Fruit fly (Drosophila melanogaster) whole organism, embryonic: ENCODE data around the gene hob.

Source experiments
- Bgb ChIP-seq: fragments of 200-800 bp; sonication (Bioruptor generic); IDR thresholded peaks from 2 replicates; pipeline ENCODE4 v1.3.6; 2022; ENCODE audit warnings: missing biosample characterization, missing genetic modification characterization; ENCODE audit not compliant: partially characterized antibody
- CG10321 ChIP-seq: fragments of 200-800 bp; sonication (Bioruptor generic); IDR thresholded peaks from 2 replicates; pipeline ENCODE4 v1.3.6; 2022; ENCODE audit warnings: missing biosample characterization, missing genetic modification characterization
- CG10431 ChIP-seq: fragments of 200-800 bp; sonication (Bioruptor generic); optimal IDR thresholded peaks from 3 replicates; lab custom pipeline; 2018; ENCODE audit warnings: missing biosample characterization, mild to moderate bottlenecking, missing genetic modification characterization
- CG10462 ChIP-seq: fragments of 200-800 bp; sonication (Bioruptor generic); optimal IDR thresholded peaks from 2 replicates; lab custom pipeline; 2016; ENCODE audit warnings: missing biosample characterization, missing genetic modification characterization
- CG11560 ChIP-seq: fragments of 200-800 bp; sonication (Bioruptor generic); IDR thresholded peaks from 3 replicates; pipeline ENCODE4 v1.3.6; 2022; ENCODE audit warnings: missing biosample characterization, missing genetic modification characterization
- CG12071 ChIP-seq: fragments of 200-800 bp; sonication (Bioruptor generic); optimal IDR thresholded peaks from 3 replicates; lab custom pipeline; 2018; ENCODE audit warnings: missing biosample characterization, mild to moderate bottlenecking, missing genetic modification characterization
- CG12104 ChIP-seq: fragments of 200-800 bp; sonication (Bioruptor generic); optimal IDR thresholded peaks from 3 replicates; lab custom pipeline; 2016; ENCODE audit warnings: missing biosample characterization, missing genetic modification characterization
- CG1233 ChIP-seq: fragments of 200-800 bp; sonication (Bioruptor generic); optimal IDR thresholded peaks from 4 replicates; lab custom pipeline; 2018; ENCODE audit warnings: missing biosample characterization, mild to moderate bottlenecking, missing genetic modification characterization
- CG12942 ChIP-seq: fragments of 200-800 bp; sonication (Bioruptor generic); optimal IDR thresholded peaks from 3 replicates; lab custom pipeline; 2016; ENCODE audit warnings: missing biosample characterization, missing genetic modification characterization
- CG1603 ChIP-seq: fragments of 200-800 bp; sonication (Bioruptor generic); optimal IDR thresholded peaks from 2 replicates; lab custom pipeline; 2019; ENCODE audit warnings: missing biosample characterization, mild to moderate bottlenecking, missing genetic modification characterization, moderate library complexity
- CG16813 ChIP-seq: fragments of 200-800 bp; sonication (Bioruptor generic); IDR thresholded peaks from 3 replicates; pipeline ENCODE4 v1.3.6; 2022; ENCODE audit warnings: missing biosample characterization, missing genetic modification characterization; ENCODE audit not compliant: partially characterized antibody
- CG17186 ChIP-seq: fragments of 200-800 bp; sonication (Bioruptor generic); optimal IDR thresholded peaks from 3 replicates; lab custom pipeline; 2017; ENCODE audit warnings: missing biosample characterization, missing genetic modification reagents, missing genetic modification characterization
- CG17802 ChIP-seq: fragments of 200-800 bp; sonication (Bioruptor generic); optimal IDR thresholded peaks from 2 replicates; lab custom pipeline; 2018; ENCODE audit warnings: missing biosample characterization, mild to moderate bottlenecking, missing genetic modification characterization, moderate library complexity
- CG18262 ChIP-seq: fragments of 200-800 bp; optimal IDR thresholded peaks from 3 replicates; lab custom pipeline; 2019; ENCODE audit warnings: missing biosample characterization, mild to moderate bottlenecking, missing genetic modification characterization, moderate library complexity
- CG18599 ChIP-seq: fragments of 200-800 bp; sonication (Bioruptor generic); optimal IDR thresholded peaks from 3 replicates; lab custom pipeline; 2017; ENCODE audit warnings: missing biosample characterization, missing genetic modification characterization, mild to moderate bottlenecking, moderate library complexity, missing genetic modification reagents
- CG2889 ChIP-seq: fragments of 200-800 bp; sonication (Bioruptor generic); IDR thresholded peaks from 3 replicates; pipeline ENCODE4 v1.3.6; 2022; ENCODE audit warnings: missing biosample characterization, missing genetic modification characterization
- CG30403 ChIP-seq: fragments of 200-800 bp; sonication (Bioruptor generic); optimal IDR thresholded peaks from 3 replicates; lab custom pipeline; 2016; ENCODE audit warnings: missing biosample characterization, missing genetic modification characterization
- CG5953 ChIP-seq: fragments of 200-800 bp; sonication (Bioruptor generic); IDR thresholded peaks from 2 replicates; pipeline ENCODE4 v1.3.6; 2022; ENCODE audit warnings: missing biosample characterization, missing genetic modification characterization
- CG9727 ChIP-seq: fragments of 200-800 bp; sonication (Bioruptor generic); optimal IDR thresholded peaks from 3 replicates; lab custom pipeline; 2017; ENCODE audit warnings: missing biosample characterization, mild to moderate bottlenecking, missing genetic modification characterization
- CG9797 ChIP-seq: fragments of 200-800 bp; sonication (Bioruptor generic); optimal IDR thresholded peaks from 3 replicates; lab custom pipeline; 2018; ENCODE audit warnings: missing biosample characterization, mild to moderate bottlenecking, missing genetic modification characterization
- D19A ChIP-seq: fragments of 200-800 bp; optimal IDR thresholded peaks from 3 replicates; lab custom pipeline; 2019; ENCODE audit warnings: missing biosample characterization, mild to moderate bottlenecking, missing genetic modification characterization, moderate library complexity
- Dad ChIP-seq: fragments of 200-800 bp; sonication (Bioruptor generic); optimal IDR thresholded peaks from 3 replicates; lab custom pipeline; 2016; ENCODE audit warnings: missing biosample characterization, missing genetic modification characterization
- Doc3 ChIP-seq: fragments of 200-800 bp; sonication (Bioruptor generic); IDR thresholded peaks from 3 replicates; pipeline ENCODE4 v1.3.6; 2022; ENCODE audit warnings: missing biosample characterization, missing genetic modification characterization; ENCODE audit not compliant: partially characterized antibody
- Dp ChIP-seq: fragments of 200-800 bp; sonication (Bioruptor generic); optimal IDR thresholded peaks from 2 replicates; lab custom pipeline; 2018; ENCODE audit warnings: missing biosample characterization, mild to moderate bottlenecking, missing genetic modification characterization, moderate library complexity
- ERR ChIP-seq: fragments of 200-800 bp; sonication (Bioruptor generic); optimal IDR thresholded peaks from 2 replicates; lab custom pipeline; 2016; ENCODE audit warnings: missing biosample characterization, missing genetic modification characterization
- Ets97D ChIP-seq: fragments of 200-800 bp; sonication (Bioruptor generic); optimal IDR thresholded peaks from 3 replicates; lab custom pipeline; 2016; ENCODE audit warnings: missing biosample characterization, missing genetic modification characterization
- HHEX ChIP-seq: fragments of 200-800 bp; sonication (Bioruptor generic); optimal IDR thresholded peaks from 3 replicates; lab custom pipeline; 2017; ENCODE audit warnings: missing biosample characterization, mild to moderate bottlenecking, missing genetic modification characterization, missing genetic modification reagents
- Hand ChIP-seq: fragments of 200-800 bp; sonication (Bioruptor generic); optimal IDR thresholded peaks from 2 replicates; lab custom pipeline; 2017; ENCODE audit warnings: mild to moderate bottlenecking, missing biosample characterization, missing genetic modification reagents, missing genetic modification characterization
- HmgZ ChIP-seq: fragments of 200-800 bp; sonication (Bioruptor generic); optimal IDR thresholded peaks from 2 replicates; lab custom pipeline; 2018; ENCODE audit warnings: missing biosample characterization, mild to moderate bottlenecking, missing genetic modification characterization
- Hr51 ChIP-seq, 2 experiments: fragments of 200-800 bp; sonication (Bioruptor generic); optimal IDR thresholded peaks; 2 replicates in 1 of 2; 3 replicates in 1 of 2; lab custom pipeline; 2016 to 2018; ENCODE audit warnings: missing biosample characterization in 2 of 2, missing genetic modification characterization in 2 of 2, mild to moderate bottlenecking in 1 of 2, moderate library complexity in 1 of 2
- Meics ChIP-seq: fragments of 200-800 bp; sonication (Bioruptor generic); optimal IDR thresholded peaks from 2 replicates; lab custom pipeline; 2017; ENCODE audit warnings: missing biosample characterization, mild to moderate bottlenecking, missing genetic modification characterization
- NC2α ChIP-seq: fragments of 200-800 bp; sonication (Bioruptor generic); optimal IDR thresholded peaks from 2 replicates; lab custom pipeline; 2016; ENCODE audit warnings: missing biosample characterization, missing genetic modification characterization
- Nf-YA ChIP-seq: fragments of 200-800 bp; sonication (Bioruptor generic); IDR thresholded peaks from 2 replicates; pipeline ENCODE4 v1.3.6; 2022; ENCODE audit warnings: missing biosample characterization, missing genetic modification characterization
- Oli ChIP-seq: fragments of 200-800 bp; sonication (Bioruptor generic); optimal IDR thresholded peaks from 2 replicates; lab custom pipeline; 2018; ENCODE audit warnings: missing biosample characterization, mild to moderate bottlenecking, missing genetic modification characterization, moderate library complexity
- Side ChIP-seq: fragments of 200-800 bp; sonication (Bioruptor generic); optimal IDR thresholded peaks from 2 replicates; lab custom pipeline; 2016; ENCODE audit warnings: missing biosample characterization, missing genetic modification characterization
- chinmo ChIP-seq: fragments of 200-800 bp; sonication (Bioruptor generic); IDR thresholded peaks from 4 replicates; pipeline ENCODE4 v1.3.6; 2022; ENCODE audit warnings: missing biosample characterization, missing genetic modification characterization; ENCODE audit not compliant: partially characterized antibody
- corto ChIP-seq: fragments of 200-800 bp; sonication (Bioruptor generic); optimal IDR thresholded peaks from 2 replicates; lab custom pipeline; 2016; ENCODE audit warnings: missing biosample characterization, mild to moderate bottlenecking, missing genetic modification characterization, moderate library complexity
- dpn ChIP-seq, 2 experiments: fragments of 200-800 bp; sonication (Bioruptor generic); optimal IDR thresholded peaks; 3 replicates each; lab custom pipeline; 2016; ENCODE audit warnings: missing biosample characterization in 2 of 2, missing genetic modification characterization in 2 of 2
- dysf ChIP-seq: fragments of 200-800 bp; sonication (Bioruptor generic); IDR thresholded peaks from 3 replicates; pipeline ENCODE4 v1.3.6; 2022; ENCODE audit warnings: missing biosample characterization, missing genetic modification characterization
- gt ChIP-seq: fragments of 200-800 bp; sonication (Bioruptor generic); IDR thresholded peaks from 2 replicates; pipeline ENCODE4 v1.3.6; 2022; ENCODE audit warnings: missing biosample characterization, missing genetic modification characterization
- her ChIP-seq: fragments of 200-800 bp; sonication (Bioruptor generic); optimal IDR thresholded peaks from 2 replicates; lab custom pipeline; 2016; ENCODE audit warnings: missing biosample characterization, missing genetic modification characterization
- luna ChIP-seq: fragments of 200-800 bp; sonication (Bioruptor generic); optimal IDR thresholded peaks from 2 replicates; lab custom pipeline; 2016; ENCODE audit warnings: missing biosample characterization, missing genetic modification characterization
- nerfin-1 ChIP-seq: fragments of 200-800 bp; sonication (Bioruptor generic); optimal IDR thresholded peaks from 3 replicates; lab custom pipeline; 2019; ENCODE audit warnings: missing biosample characterization, mild to moderate bottlenecking, missing genetic modification characterization, moderate library complexity
- pb ChIP-seq: fragments of 200-800 bp; sonication (Bioruptor generic); optimal IDR thresholded peaks from 3 replicates; lab custom pipeline; 2016; ENCODE audit warnings: missing biosample characterization, missing genetic modification characterization
- run ChIP-seq: fragments of 200-800 bp; sonication (Bioruptor generic); optimal IDR thresholded peaks from 3 replicates; lab custom pipeline; 2018; ENCODE audit warnings: missing biosample characterization, mild to moderate bottlenecking, missing genetic modification characterization
- sna ChIP-seq: fragments of 200-800 bp; sonication (Bioruptor generic); IDR thresholded peaks from 2 replicates; pipeline ENCODE4 v1.3.6; 2022; ENCODE audit warnings: missing biosample characterization, missing genetic modification characterization; ENCODE audit not compliant: partially characterized antibody
- sob ChIP-seq: fragments of 200-800 bp; sonication (Bioruptor generic); IDR thresholded peaks from 2 replicates; pipeline ENCODE4 v1.3.6; 2022; ENCODE audit warnings: missing biosample characterization, missing genetic modification characterization
- ssp ChIP-seq: fragments of 200-800 bp; sonication (Bioruptor generic); IDR thresholded peaks from 2 replicates; pipeline ENCODE4 v1.3.6; 2022; ENCODE audit warnings: missing biosample characterization, missing genetic modification characterization
- vfl ChIP-seq: fragments of 200-800 bp; sonication (Bioruptor generic); optimal IDR thresholded peaks from 2 replicates; lab custom pipeline; 2016; ENCODE audit warnings: missing biosample characterization, missing genetic modification characterization

The hob gene

DNA sequence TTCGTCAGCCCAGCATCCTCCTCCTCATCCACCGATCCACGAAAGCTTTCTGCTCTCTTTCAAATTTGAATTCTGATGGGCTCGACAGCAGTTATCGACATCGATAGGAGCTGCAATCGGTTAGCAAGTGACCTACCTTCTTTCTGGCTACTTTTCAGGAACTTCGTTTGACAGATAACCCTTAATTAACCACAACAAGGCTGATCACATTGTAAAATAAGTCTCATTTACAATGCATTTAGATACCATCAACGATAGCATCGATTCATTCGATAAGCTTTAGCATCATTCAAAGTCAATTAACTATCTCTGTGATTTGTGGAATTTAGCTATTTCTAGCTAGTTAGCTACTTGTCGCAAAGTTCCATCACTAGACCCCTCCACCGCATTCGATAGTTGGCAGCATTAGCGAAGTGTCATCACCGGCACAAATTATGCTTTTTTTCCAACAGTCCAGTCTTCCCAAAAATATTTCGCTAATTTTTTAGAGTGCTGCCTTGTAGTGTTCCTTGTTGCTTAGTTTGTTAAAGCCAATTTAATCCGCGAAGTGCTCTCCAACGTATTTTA lies 40.1 kb downstream of the hob start, which contains the start of the genes MnM and Girdin (continued):
- TF ChIP-seq CG17802 (tag; lab: Kevin White, UChicago) (no peak), Dp (peak; percentile 84), CG12104 (GFP tag; lab: Kevin White, UChicago) (peak; percentile 41), CG18599 (GFP tag; lab: Kevin White, UChicago) (peak; percentile 44), dpn (GFP tag; optimal IDR thresholded peaks at IDR 0.05; lab: Kevin White, UChicago) (peak; percentile 77 to 83), gt (GFP tag; lab: Robert Waterston, UW) (no peak), Bgb (GFP tag; lab: Robert Waterston, UW) (peak; percentile 74), vfl (GFP tag; lab: Kevin White, UChicago) (peak; percentile 56), luna (peak; percentile 3), CG17186 (GFP tag; lab: Kevin White, UChicago) (peak; percentile 53), Hand (GFP tag; lab: Kevin White, UChicago) (no peak), nerfin-1 (tag; lab: Kevin White, UChicago) (peak; percentile 6), CG10462 (GFP tag; lab: Kevin White, UChicago) (peak; percentile 55), sna (peak; percentile 88), CG1603 (no peak), pb (GFP tag; lab: Kevin White, UChicago) (peak; percentile 53), run (no peak), CG1233 (no peak), CG30403 (GFP tag; lab: Kevin White, UChicago) (peak; percentile 87), CG10431 (GFP tag; lab: Kevin White, UChicago) (no peak), Oli (tag; lab: Kevin White, UChicago) (peak; percentile 27), sob (GFP tag; lab: Robert Waterston, UW) (peak; percentile 62), ERR (GFP tag; lab: Kevin White, UChicago) (peak; percentile 55), Meics (GFP tag; lab: Kevin White, UChicago) (peak; percentile 22), chinmo (GFP tag; lab: Robert Waterston, UW) (0 out of 4 replicates have a peak, but pooled peaks have one; percentile 4), corto (GFP tag; lab: Kevin White, UChicago) (no peak), Ets97D (GFP tag; lab: Kevin White, UChicago) (peak; percentile 79), CG12942 (GFP tag; lab: Kevin White, UChicago) (peak; percentile 53), CG9727 (GFP tag; lab: Kevin White, UChicago) (peak; percentile 46), ssp (peak; percentile 66), NC2α (GFP tag; lab: Kevin White, UChicago) (no peak), HHEX (GFP tag; lab: Kevin White, UChicago) (no peak), CG2889 (GFP tag; lab: Robert Waterston, UW) (no peak), HmgZ (tag; lab: Kevin White, UChicago) (peak; percentile 82), her (peak; percentile 75), Nf-YA (GFP tag; lab: Robert Waterston, UW) (no peak), CG11560 (tag; lab: Robert Waterston, UW) (peak; percentile 53; the same call in 1 of the 3 replicates), Hr51 (GFP tag; optimal IDR thresholded peaks at IDR 0.05; lab: Kevin White, UChicago) (peak in 1 of 2 experiments; percentile 74), CG16813 (GFP tag; lab: Robert Waterston, UW) (peak; percentile 88), Doc3 (GFP tag; lab: Robert Waterston, UW) (peak; percentile 82), CG5953 (GFP tag; lab: Robert Waterston, UW) (no peak), CG10321 (GFP tag; lab: Robert Waterston, UW) (no peak), Dad (GFP tag; lab: Kevin White, UChicago) (peak; percentile 60), dysf (GFP tag; lab: Robert Waterston, UW) (peak; percentile 64; the same call in 2 of the 3 replicates), CG18262 (tag; lab: Kevin White, UChicago) (no peak), D19A (tag; lab: Kevin White, UChicago) (no peak), Side (GFP tag; lab: Kevin White, UChicago) (peak; percentile 49), CG12071 (GFP tag; lab: Kevin White, UChicago) (no peak), CG9797 (GFP tag; lab: Kevin White, UChicago) (peak; percentile 50)
